Worm (Caenorhabditis elegans): Measurements from ENCODE around the gene bcas-2.

- no peak for TF ChIP-seq nhr-28 (tag; optimal IDR thresholded peaks at IDR 0.05)
- no peak for TF ChIP-seq sptf-1 (tag; optimal IDR thresholded peaks at IDR 0.05)
- TF ChIP-seq unc-39 (tag; optimal IDR thresholded peaks at IDR 0.05), result no peak
- no peak for TF ChIP-seq ces-1 (GFP tag; optimal IDR thresholded peaks at IDR 0.05)
- no peak for TF ChIP-seq nhr-237 (tag; optimal IDR thresholded peaks at IDR 0.05)
- no peak for TF ChIP-seq nhr-12 (tag; optimal IDR thresholded peaks at IDR 0.05)
- no peak for TF ChIP-seq ceh-39 (tag; optimal IDR thresholded peaks at IDR 0.05)
- no peak for TF ChIP-seq unc-62 (GFP tag; optimal IDR thresholded peaks at IDR 0.05)
- TF ChIP-seq nhr-76 (tag; optimal IDR thresholded peaks at IDR 0.05), result no peak
- TF ChIP-seq lin-32 (GFP tag; optimal IDR thresholded peaks at IDR 0.05), result no peak
- TF ChIP-seq mep-1 (tag; optimal IDR thresholded peaks at IDR 0.05), result no peak
- TF ChIP-seq elt-3 (tag; optimal IDR thresholded peaks at IDR 0.05), result no peak
- TF ChIP-seq pha-4 (tag; optimal IDR thresholded peaks at IDR 0.05), result no peak
- no peak for TF ChIP-seq lsy-2 (tag; optimal IDR thresholded peaks at IDR 0.05)
Measured at ce11 chrIII:6207881-6208280, 37.7 kb downstream of the bcas-2 start, which contains the start of gene C23G10.2.
